Worm (Caenorhabditis elegans) whole organism, midembryonic: ENCODE measurements around the gene C10C5.5.

ENCODE experiments used
- T22C8.4 ChIP-seq: fragments of 200-800 bp; sonication (Bioruptor generic); IDR thresholded peaks from 2 replicates; pipeline ENCODE4 v1.3.6; 2022; ENCODE audit warnings: missing genetic modification characterization, missing compliant biosample characterization
- cog-1 ChIP-seq: sonication (generic microtip); optimal IDR thresholded peaks from 2 replicates; lab custom pipeline; 2016; ENCODE audit warnings: missing genetic modification characterization, missing compliant biosample characterization
- flt-1 ChIP-seq: fragments of 200-800 bp; sonication (Bioruptor generic); IDR thresholded peaks from 2 replicates; pipeline ENCODE4 v1.3.6; 2022; ENCODE audit warnings: missing genetic modification characterization, missing compliant biosample characterization
- klf-2 ChIP-seq: fragments of 200-800 bp; sonication (Bioruptor generic); conservative IDR thresholded peaks from 2 replicates; pipeline ENCODE4 v1.3.6; 2022; ENCODE audit warnings: missing genetic modification reagents, missing genetic modification characterization, missing compliant biosample characterization
- med-1 ChIP-seq: sonication (generic microtip); optimal IDR thresholded peaks from 2 replicates; lab custom pipeline; 2017; ENCODE audit warnings: missing genetic modification characterization, mild to moderate bottlenecking, missing compliant biosample characterization, antibody characterized with exemption, missing genetic modification reagents; ENCODE audit not compliant: insufficient read depth
- ref-1 ChIP-seq: fragments of 200-800 bp; sonication (Bioruptor generic); conservative IDR thresholded peaks from 2 replicates; pipeline ENCODE4 v1.3.6; 2022; ENCODE audit warnings: missing genetic modification reagents, missing genetic modification characterization, missing compliant biosample characterization
- tab-1 ChIP-seq: fragments of 200-800 bp; sonication (Bioruptor generic); IDR thresholded peaks from 2 replicates; pipeline ENCODE4 v1.3.6; 2022; ENCODE audit warnings: missing genetic modification characterization, missing compliant biosample characterization
- ztf-23 ChIP-seq: fragments of 200-800 bp; sonication (Bioruptor generic); IDR thresholded peaks from 2 replicates; pipeline ENCODE4 v1.3.6; 2022; ENCODE audit warnings: missing genetic modification reagents, missing genetic modification characterization, missing compliant biosample characterization
- ztf-29 ChIP-seq: fragments of 200-800 bp; sonication (Bioruptor generic); IDR thresholded peaks from 2 replicates; pipeline ENCODE4 v1.3.6; 2022; ENCODE audit warnings: missing genetic modification reagents, missing genetic modification characterization, missing compliant biosample characterization

Gene C10C5.5

DNA sequence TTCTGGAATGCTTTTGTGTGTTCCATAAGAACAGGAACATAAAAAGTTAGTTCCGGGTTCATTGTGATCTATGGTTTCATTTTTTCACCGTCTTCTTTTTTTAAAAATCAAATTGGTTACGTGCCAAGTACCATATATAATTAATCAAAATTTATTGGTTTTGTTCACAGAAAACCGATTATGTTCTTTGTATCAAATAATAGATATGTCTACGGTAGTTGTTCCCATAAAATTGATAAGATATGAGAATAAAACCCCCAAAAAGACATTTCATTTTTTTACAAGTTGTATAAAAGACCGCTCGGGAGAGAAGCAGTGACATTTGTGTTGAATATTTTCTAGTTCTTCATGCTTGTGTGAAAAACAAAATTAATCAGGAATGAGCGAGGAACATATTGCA lies at the start of gene C10C5.5:
C10C5.5 (plus strand) TSS at position 301 of the 400 bp plus-strand sequence.
- TF ChIP-seq cog-1 (tag; lab: Kevin White, UChicago) (no peak), med-1 (GFP tag; lab: Kevin White, UChicago) (no peak), ztf-29 (GFP tag; lab: Robert Waterston, UW) (no peak), klf-2 (GFP tag; lab: Robert Waterston, UW) (no peak), ref-1 (GFP tag; lab: Robert Waterston, UW) (no peak), T22C8.4 (GFP tag; lab: Robert Waterston, UW) (no peak), flt-1 (GFP tag; lab: Robert Waterston, UW) (no peak), tab-1 (no peak), ztf-23 (no peak)

DNA sequence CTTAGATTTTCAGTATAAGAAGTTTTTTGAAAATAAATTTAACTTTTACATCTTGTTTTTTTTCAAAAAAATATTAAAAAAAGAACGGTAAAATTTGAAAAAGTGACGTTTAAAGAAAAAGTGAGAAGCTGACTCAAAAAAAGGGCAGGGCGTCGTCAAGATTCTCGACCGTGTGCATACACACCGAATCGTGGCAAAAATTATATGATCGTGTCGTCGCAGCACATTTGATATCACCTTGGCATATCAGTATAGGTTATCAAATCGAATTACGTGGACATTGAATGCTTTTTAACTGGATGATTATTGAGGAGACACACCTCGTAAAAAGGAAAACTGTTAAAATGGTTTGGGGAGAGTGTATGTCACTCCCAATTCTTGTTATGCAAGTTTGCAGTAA lies 48.2 kb upstream of the C10C5.5 start:
- TF ChIP-seq med-1 (GFP tag; lab: Kevin White, UChicago) (no peak), T22C8.4 (GFP tag; lab: Robert Waterston, UW) (no peak), ref-1 (GFP tag; lab: Robert Waterston, UW) (no peak), flt-1 (GFP tag; lab: Robert Waterston, UW) (no peak)

ce11 chrIV:9335552-9336251 lies 45.5 kb upstream of the C10C5.5 start, which contains the start of the genes coa-4 and T20D3.14:
TSS of gene coa-4 (minus strand) at chrIV:9335602.
TSS of gene T20D3.14 (minus strand) at chrIV:9335909.
- TF ChIP-seq flt-1 (GFP tag; lab: Robert Waterston, UW) (no peak), ztf-23 (no peak), med-1 (GFP tag; lab: Kevin White, UChicago) (no peak), T22C8.4 (GFP tag; lab: Robert Waterston, UW) (no peak), tab-1 (no peak), ref-1 (GFP tag; lab: Robert Waterston, UW) (no peak), klf-2 (GFP tag; lab: Robert Waterston, UW) (no peak), cog-1 (tag; lab: Kevin White, UChicago) (no peak), ztf-29 (GFP tag; lab: Robert Waterston, UW) (no peak)

DNA sequence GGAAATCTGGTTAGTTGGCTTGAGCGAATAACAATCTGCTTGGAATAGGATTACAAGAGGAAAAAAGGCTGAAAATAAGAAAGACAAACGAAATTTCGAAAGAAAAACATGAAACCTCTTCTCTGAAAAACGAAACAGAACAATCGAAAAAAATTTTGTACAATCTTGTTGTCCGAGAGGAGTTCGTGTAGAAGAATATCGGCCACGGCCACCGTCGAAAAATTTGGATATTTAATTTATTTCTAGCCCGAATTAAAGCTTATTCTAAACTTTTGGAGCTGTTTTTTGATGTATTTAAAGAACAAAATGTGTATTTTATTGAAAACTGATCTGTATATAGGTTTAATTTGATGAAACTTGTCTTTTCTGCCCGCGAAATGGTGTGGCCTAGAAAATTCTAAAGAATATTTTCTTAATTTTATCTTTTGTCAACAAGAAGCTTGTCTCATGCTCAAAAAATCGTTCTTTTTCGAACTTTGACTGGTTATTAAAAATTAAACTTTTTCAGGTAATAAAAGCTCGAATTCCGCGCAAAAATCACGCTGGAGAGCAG lies 44.6 kb upstream of the C10C5.5 start, which contains the start of gene T20D3.5:
T20D3.5 (plus strand) TSS at position 503 of the 553 bp plus-strand sequence.
- TF ChIP-seq flt-1 (GFP tag; lab: Robert Waterston, UW) = no peak
- no peak for TF ChIP-seq ref-1 (GFP tag; lab: Robert Waterston, UW)
- TF ChIP-seq tab-1 = no peak
- TF ChIP-seq ztf-23 = no peak
- TF ChIP-seq klf-2 (GFP tag; lab: Robert Waterston, UW) = no peak
- TF ChIP-seq med-1 (GFP tag; lab: Kevin White, UChicago) = no peak
- TF ChIP-seq ztf-29 (GFP tag; lab: Robert Waterston, UW) = no peak
- no peak for TF ChIP-seq cog-1 (tag; lab: Kevin White, UChicago)
- no peak for TF ChIP-seq T22C8.4 (GFP tag; lab: Robert Waterston, UW)

- TF ChIP-seq T22C8.4 (GFP tag; lab: Robert Waterston, UW) (no peak), ref-1 (GFP tag; lab: Robert Waterston, UW) (no peak), tab-1 (no peak), cog-1 (tag; lab: Kevin White, UChicago) (no peak), med-1 (GFP tag; lab: Kevin White, UChicago) (no peak), ztf-23 (no peak), flt-1 (GFP tag; lab: Robert Waterston, UW) (no peak), klf-2 (GFP tag; lab: Robert Waterston, UW) (no peak), ztf-29 (GFP tag; lab: Robert Waterston, UW) (no peak)
These were observed 42.0 kb upstream of the C10C5.5 start, which contains the start of gene T20D3.6 for ce11 chrIV:9339205-9339604. TSS of gene T20D3.6 (minus strand) at chrIV:9339305.

- TF ChIP-seq T22C8.4 (GFP tag; lab: Robert Waterston, UW) (no peak), cog-1 (tag; lab: Kevin White, UChicago) (no peak), ztf-29 (GFP tag; lab: Robert Waterston, UW) (no peak), klf-2 (GFP tag; lab: Robert Waterston, UW) (no peak), flt-1 (GFP tag; lab: Robert Waterston, UW) (no peak), ztf-23 (no peak), tab-1 (no peak), ref-1 (GFP tag; lab: Robert Waterston, UW) (no peak), med-1 (GFP tag; lab: Kevin White, UChicago) (no peak)
These were observed 39.6 kb upstream of the C10C5.5 start, which contains the start of gene vps-26 for ce11 chrIV:9341591-9341990. TSS of gene vps-26 (minus strand) at chrIV:9341790.

- TF ChIP-seq ztf-23 = no peak
- no peak for TF ChIP-seq cog-1 (tag; lab: Kevin White, UChicago)
- no peak for TF ChIP-seq flt-1 (GFP tag; lab: Robert Waterston, UW)
- TF ChIP-seq ztf-29 (GFP tag; lab: Robert Waterston, UW) = no peak
- no peak for TF ChIP-seq ref-1 (GFP tag; lab: Robert Waterston, UW)
- TF ChIP-seq T22C8.4 (GFP tag; lab: Robert Waterston, UW) = no peak
- no peak for TF ChIP-seq klf-2 (GFP tag; lab: Robert Waterston, UW)
- TF ChIP-seq tab-1 = no peak
These were observed 38.1 kb upstream of the C10C5.5 start, which contains the start of gene pigc-1 for ce11 chrIV:9343102-9343599. TSS of gene pigc-1 (minus strand) at chrIV:9343152.

DNA sequence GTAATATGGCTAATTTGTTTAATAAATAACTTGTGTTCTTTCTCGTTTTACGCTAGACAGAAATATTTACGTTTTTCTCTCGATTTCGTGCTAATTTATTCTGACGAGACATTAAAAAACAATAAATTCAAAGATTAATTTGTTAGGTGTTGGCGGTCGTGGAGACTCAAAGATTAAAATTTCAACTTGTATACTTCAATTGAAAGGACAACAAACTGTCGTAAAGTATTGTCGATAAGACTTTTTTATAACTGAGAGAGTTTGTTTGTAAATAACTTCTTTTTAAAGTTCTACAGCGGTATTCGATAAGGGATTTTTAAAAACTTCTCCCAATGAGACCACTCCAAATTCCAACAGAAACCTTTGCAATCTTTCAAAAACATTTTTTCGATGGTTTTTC lies 27.5 kb upstream of the C10C5.5 start:
- no peak for TF ChIP-seq T22C8.4 (GFP tag; lab: Robert Waterston, UW)

DNA sequence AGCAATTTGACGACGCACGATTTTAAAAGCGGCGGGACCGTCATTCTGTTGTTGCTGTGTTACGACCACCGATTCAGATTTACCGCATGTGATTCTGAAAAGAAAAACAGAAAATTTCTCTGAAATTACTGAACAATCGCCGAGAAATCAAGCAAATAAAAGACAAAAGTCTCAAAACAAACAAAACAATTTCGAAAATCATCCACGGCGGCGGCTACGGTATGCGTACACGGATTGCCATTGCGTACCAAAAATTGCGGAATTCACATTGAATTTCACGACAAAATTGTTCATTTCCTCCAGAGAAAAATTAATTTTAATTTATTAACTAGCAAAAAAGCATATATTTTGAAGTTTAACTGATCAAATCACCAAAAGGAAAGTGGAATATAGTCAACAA lies 14.8 kb upstream of the C10C5.5 start, which contains the start of gene pezo-1:
pezo-1 (minus strand) TSS at position 101 of the 400 bp plus-strand sequence.
- TF ChIP-seq flt-1 (GFP tag; lab: Robert Waterston, UW) = no peak
- TF ChIP-seq klf-2 (GFP tag; lab: Robert Waterston, UW) = no peak
- no peak for TF ChIP-seq ztf-23
- no peak for TF ChIP-seq ztf-29 (GFP tag; lab: Robert Waterston, UW)
- TF ChIP-seq tab-1 = no peak
- no peak for TF ChIP-seq med-1 (GFP tag; lab: Kevin White, UChicago)
- no peak for TF ChIP-seq ref-1 (GFP tag; lab: Robert Waterston, UW)
- TF ChIP-seq cog-1 (tag; lab: Kevin White, UChicago) = no peak
- TF ChIP-seq T22C8.4 (GFP tag; lab: Robert Waterston, UW) = no peak
